Worm (Caenorhabditis elegans) whole organism, L3 larva: ENCODE results near the gene C29E4.13.

ENCODE experiments used
- ama-1 ChIP-seq: fragments of 150-350 bp; optimal IDR thresholded peaks from 2 replicates; lab custom pipeline; 2018
- egl-27 ChIP-seq: sonication (generic microtip); optimal IDR thresholded peaks from 4 replicates; lab custom pipeline; 2017; ENCODE audit warnings: missing biosample characterization, missing genetic modification reagents, missing genetic modification characterization
- elt-1 ChIP-seq: fragments of 150-350 bp; optimal IDR thresholded peaks from 2 replicates; lab custom pipeline; 2014; ENCODE audit warnings: missing biosample characterization, missing genetic modification characterization
- fkh-10 ChIP-seq: sonication (generic microtip); optimal IDR thresholded peaks from 2 replicates; lab custom pipeline; 2017; ENCODE audit warnings: missing biosample characterization, missing genetic modification reagents, missing genetic modification characterization
- nhr-23 ChIP-seq: fragments of 150-350 bp; optimal IDR thresholded peaks from 2 replicates; lab custom pipeline; 2014; ENCODE audit warnings: missing biosample characterization, missing genetic modification reagents, missing genetic modification characterization
- nhr-67 ChIP-seq: fragments of 150-350 bp; optimal IDR thresholded peaks from 2 replicates; lab custom pipeline; 2014; ENCODE audit warnings: missing biosample characterization, missing genetic modification characterization
- pha-4 ChIP-seq: fragments of 150-350 bp; optimal IDR thresholded peaks from 2 replicates; lab custom pipeline; 2014; ENCODE audit warnings: missing biosample characterization, missing genetic modification reagents, missing genetic modification characterization
- tbx-2 ChIP-seq: sonication (generic microtip); optimal IDR thresholded peaks from 2 replicates; lab custom pipeline; 2016; ENCODE audit warnings: mild to moderate bottlenecking, missing genetic modification characterization, missing compliant biosample characterization

DNA sequence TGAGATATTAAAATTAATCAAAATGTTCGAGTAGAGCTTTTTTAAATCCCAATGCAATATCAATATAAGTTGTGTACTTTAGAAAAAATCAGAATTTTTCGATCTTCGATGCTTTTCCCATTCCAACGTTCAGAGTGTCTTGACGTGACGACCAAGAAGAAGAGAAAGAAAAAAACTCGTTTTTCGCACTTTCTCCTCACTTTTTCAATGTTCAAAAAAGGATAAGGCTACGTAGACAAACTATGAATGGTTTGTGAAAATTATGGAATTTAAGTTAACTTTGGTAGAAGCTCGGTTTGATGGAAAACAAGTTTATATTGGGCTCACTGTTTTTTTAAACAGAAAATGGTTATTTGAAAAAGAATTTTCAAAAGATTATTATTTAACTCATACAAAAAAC, 19.2 kb upstream of the C29E4.13 start:
- no peak for TF ChIP-seq elt-1 (tag; lab: Kevin White, UChicago)
- no peak for TF ChIP-seq nhr-23
- TF ChIP-seq egl-27 (tag; lab: Kevin White, UChicago): no peak
- TF ChIP-seq nhr-67 (tag; lab: Kevin White, UChicago): no peak
- TF ChIP-seq pha-4 (tag; lab: Kevin White, UChicago): no peak
- TF ChIP-seq tbx-2: no peak
- no peak for TF ChIP-seq ama-1 (lab: Kevin White, UChicago)
- no peak for TF ChIP-seq fkh-10 (GFP tag; lab: Kevin White, UChicago)
